Worm (Caenorhabditis elegans): ENCODE results near the gene Y50D4C.5.

- TF ChIP-seq pha-4 (tag; optimal IDR thresholded peaks at IDR 0.05) = no peak
- no peak for TF ChIP-seq sem-2 (GFP tag; optimal IDR thresholded peaks at IDR 0.05)
- TF ChIP-seq ztf-11 (tag; optimal IDR thresholded peaks at IDR 0.05) = no peak
- TF ChIP-seq ham-2 (GFP tag; optimal IDR thresholded peaks at IDR 0.05) = no peak
- no peak for TF ChIP-seq unc-39 (tag; optimal IDR thresholded peaks at IDR 0.05)
- TF ChIP-seq nhr-12 (tag; optimal IDR thresholded peaks at IDR 0.05) = no peak
Measured at ce11 chrV:1001163-1001562, 2.4 kb downstream of the Y50D4C.5 start.

All from whole organism, mixed stage, embryonic.